Fruit fly (Drosophila melanogaster): Measurements from ENCODE around the gene CG5151.
A peak's percentile ranks its signal among the peaks of the same experiment; 100 is the strongest.

CG5151 gene

dm6 chr3L:16156788-16157208, 7.7 kb downstream of the CG5151 start (continued):
- TF ChIP-seq sd (tag; optimal IDR thresholded peaks at IDR 0.05) (peak; percentile 77), CG1603 (tag; optimal IDR thresholded peaks at IDR 0.05) (no peak), CG14014 (GFP tag; IDR thresholded peaks at IDR 0.05) (no peak), sr (GFP tag; IDR thresholded peaks at IDR 0.05) (no peak), chinmo (GFP tag; IDR thresholded peaks at IDR 0.05; ENCODE audit: partially characterized antibody) (0 out of 4 replicates have a peak, but pooled peaks have one; percentile 44), CG33213 (GFP tag; optimal IDR thresholded peaks at IDR 0.05) (no peak), Ets97D (GFP tag; optimal IDR thresholded peaks at IDR 0.05) (no peak), CG11247 (GFP tag; IDR thresholded peaks at IDR 0.05) (no peak), bcd (GFP tag; optimal IDR thresholded peaks at IDR 0.05) (no peak), z (GFP tag; IDR thresholded peaks at IDR 0.05) (no peak), CG6689 (GFP tag; IDR thresholded peaks at IDR 0.05) (no peak), Fer3 (tag; optimal IDR thresholded peaks at IDR 0.05) (no peak), HmgZ (tag; optimal IDR thresholded peaks at IDR 0.05) (no peak), fd102C (GFP tag; optimal IDR thresholded peaks at IDR 0.05) (no peak), ken (GFP tag; IDR thresholded peaks at IDR 0.05) (no peak), CG7839 (tag; optimal IDR thresholded peaks at IDR 0.05) (no peak), Optix (GFP tag; IDR thresholded peaks at IDR 0.05) (no peak), CG10543 (GFP tag; optimal IDR thresholded peaks at IDR 0.05) (peak; percentile 46), Ptx1 (GFP tag; IDR thresholded peaks at IDR 0.05) (no peak), Eip74EF (GFP tag; optimal IDR thresholded peaks at IDR 0.05) (no peak), Lim3 (GFP tag; IDR thresholded peaks at IDR 0.05) (no peak), HmgD (GFP tag; optimal IDR thresholded peaks at IDR 0.05) (no peak), crp (GFP tag; optimal IDR thresholded peaks at IDR 0.05) (no peak), CG32772 (GFP tag; IDR thresholded peaks at IDR 0.05) (no peak), CG15696 (tag; optimal IDR thresholded peaks at IDR 0.05) (no peak), bab2 (GFP tag; optimal IDR thresholded peaks at IDR 0.05) (no peak), GATAe (GFP tag; conservative IDR thresholded peaks at IDR 0.05) (peak; percentile 60; the same call in 1 of the 2 replicates), CG13894 (tag; optimal IDR thresholded peaks at IDR 0.05) (peak; percentile 35), Hey (tag; optimal IDR thresholded peaks at IDR 0.05) (no peak), Hand (GFP tag; optimal IDR thresholded peaks at IDR 0.05) (no peak), Blimp-1 (GFP tag; optimal IDR thresholded peaks at IDR 0.05) (no peak), CG10147 (GFP tag; optimal IDR thresholded peaks at IDR 0.05) (no peak), CG9609 (GFP tag; optimal IDR thresholded peaks at IDR 0.05) (no peak), BEAF-32 (GFP tag; optimal IDR thresholded peaks at IDR 0.05) (no peak), CG6272 (GFP tag; IDR thresholded peaks at IDR 0.05) (no peak)

dm6 chr3L:16155547-16155946, 9.0 kb downstream of the CG5151 start:
- TF ChIP-seq CG12744 (GFP tag; optimal IDR thresholded peaks at IDR 0.05) (no peak), onecut (GFP tag; IDR thresholded peaks at IDR 0.05) (peak; percentile 56), trh (GFP tag; optimal IDR thresholded peaks at IDR 0.05) (no peak), Taf1 (GFP tag; IDR thresholded peaks at IDR 0.05) (no peak), CG10321 (GFP tag; IDR thresholded peaks at IDR 0.05) (peak; percentile 52; the same call in 1 of the 2 replicates), pan (optimal IDR thresholded peaks at IDR 0.05) (no peak), pan (GFP tag; optimal IDR thresholded peaks at IDR 0.05 in 1 of 2, IDR thresholded peaks at IDR 0.05 in 1 of 2) (peak in 1 of 2 experiments; percentile 62), Med (GFP tag) (peak; percentile 40)
